Worm (Caenorhabditis elegans): ENCODE data around the gene pals-32.
A peak's percentile ranks its signal among the peaks of the same experiment; 100 is the strongest.

pals-32 gene

ce11 chrV:2871754-2872504 lies 24.5 kb upstream of the pals-32 start:
- TF ChIP-seq dsc-1 (tag; optimal IDR thresholded peaks at IDR 0.05) (no peak), mab-9 (GFP tag; IDR thresholded peaks at IDR 0.05) (no peak), unc-62 (GFP tag; optimal IDR thresholded peaks at IDR 0.05) (no peak), nhr-90 (tag; optimal IDR thresholded peaks at IDR 0.05; ENCODE audit: poor library complexity) (no peak), ztf-11 (tag; optimal IDR thresholded peaks at IDR 0.05) (no peak), aly-2 (tag; optimal IDR thresholded peaks at IDR 0.05) (no peak), nhr-84 (tag; optimal IDR thresholded peaks at IDR 0.05) (no peak), hpl-2 (GFP tag; optimal IDR thresholded peaks at IDR 0.05) (no peak), nhr-28 (tag; optimal IDR thresholded peaks at IDR 0.05) (no peak), zip-4 (GFP tag; optimal IDR thresholded peaks at IDR 0.05) (no peak), rnt-1 (tag; optimal IDR thresholded peaks at IDR 0.05) (no peak), Y116A8C.19 (tag; optimal IDR thresholded peaks at IDR 0.05; ENCODE audit: borderline replicate concordance) (no peak), lsy-2 (tag; optimal IDR thresholded peaks at IDR 0.05) (no peak), lin-14 (GFP tag; optimal IDR thresholded peaks at IDR 0.05) (no peak), lin-39 (tag; optimal IDR thresholded peaks at IDR 0.05) (no peak), fkh-8 (tag; optimal IDR thresholded peaks at IDR 0.05) (no peak), C16A3.4 (tag; optimal IDR thresholded peaks at IDR 0.05) (no peak), snpc-4 (tag; optimal IDR thresholded peaks at IDR 0.05) (no peak)

DNA sequence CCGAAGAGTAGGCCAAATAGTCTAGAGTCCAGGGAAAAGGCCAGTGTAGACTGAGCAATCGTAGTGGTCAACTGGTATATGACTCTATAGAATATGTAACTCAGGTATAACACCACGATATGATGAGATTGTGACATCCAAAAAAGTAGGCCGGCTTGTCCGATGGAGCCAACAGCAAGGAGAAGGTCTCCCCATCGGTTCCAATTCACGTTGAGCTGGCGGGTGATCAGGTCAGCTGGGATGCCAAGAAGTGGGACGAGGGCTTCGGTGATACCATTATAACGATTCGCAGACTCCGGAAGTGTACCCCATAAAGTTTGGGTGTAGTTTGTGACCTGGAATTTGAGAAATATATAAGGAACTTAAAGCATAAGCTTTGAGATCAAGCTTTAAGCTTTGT lies 23.5 kb upstream of the pals-32 start:
- no peak for TF ChIP-seq mef-2 (tag; optimal IDR thresholded peaks at IDR 0.05)
- TF ChIP-seq egl-27 (tag; optimal IDR thresholded peaks at IDR 0.05): no peak
- no peak for TF ChIP-seq nhr-237 (tag; optimal IDR thresholded peaks at IDR 0.05)
- TF ChIP-seq xbp-1 (tag; optimal IDR thresholded peaks at IDR 0.05): no peak
- TF ChIP-seq hlh-17 (GFP tag; optimal IDR thresholded peaks at IDR 0.05; ENCODE audit: borderline replicate concordance): no peak
- TF ChIP-seq ceh-90 (tag; optimal IDR thresholded peaks at IDR 0.05): no peak
- TF ChIP-seq lir-3 (tag; optimal IDR thresholded peaks at IDR 0.05; ENCODE audit: poor library complexity): no peak
- no peak for TF ChIP-seq unc-86 (tag; optimal IDR thresholded peaks at IDR 0.05)
- TF ChIP-seq zag-1 (tag; optimal IDR thresholded peaks at IDR 0.05): no peak
- no peak for TF ChIP-seq nhr-90 (tag; optimal IDR thresholded peaks at IDR 0.05; ENCODE audit: poor library complexity)
- no peak for TF ChIP-seq rnt-1 (tag; optimal IDR thresholded peaks at IDR 0.05)
- TF ChIP-seq fos-1 (tag; optimal IDR thresholded peaks at IDR 0.05): no peak

- TF ChIP-seq nhr-71 (tag; optimal IDR thresholded peaks at IDR 0.05) (peak; percentile 10), efl-1 (optimal IDR thresholded peaks at IDR 0.05) (no peak), efl-1 (GFP tag; optimal IDR thresholded peaks at IDR 0.05 in 1 of 2) (peak in 1 of 2 experiments; percentile 22), rnt-1 (tag; optimal IDR thresholded peaks at IDR 0.05) (no peak), fkh-8 (tag; optimal IDR thresholded peaks at IDR 0.05) (no peak), Y116A8C.19 (tag; optimal IDR thresholded peaks at IDR 0.05; ENCODE audit: borderline replicate concordance) (no peak), isw-1 (GFP tag; IDR thresholded peaks at IDR 0.05) (no peak), elt-2 (tag; optimal IDR thresholded peaks at IDR 0.05) (peak; percentile 50), unc-30 (tag; optimal IDR thresholded peaks at IDR 0.05) (no peak)
Observed at ce11 chrV:2875422-2875821, 21.0 kb upstream of the pals-32 start, which contains the start of gene folt-2. folt-2 (minus strand) TSS chrV:2875600.

ce11 chrV:2876188-2876831 lies 20.1 kb upstream of the pals-32 start:
- TF ChIP-seq unc-30 (tag; optimal IDR thresholded peaks at IDR 0.05) (no peak), C16A3.4 (tag; optimal IDR thresholded peaks at IDR 0.05) (no peak), efl-1 (optimal IDR thresholded peaks at IDR 0.05) (no peak), efl-1 (GFP tag; optimal IDR thresholded peaks at IDR 0.05 in 1 of 2) (peak in 1 of 2 experiments; percentile 15)
